Fruit fly (Drosophila melanogaster) whole organism, embryonic: ENCODE measurements around the gene CG46458.
A peak's percentile ranks its signal among the peaks of the same experiment; 100 is the strongest.

ENCODE experiments used
- Bgb ChIP-seq: fragments of 200-800 bp; sonication (Bioruptor generic); IDR thresholded peaks from 2 replicates; pipeline ENCODE4 v1.3.6; 2022; ENCODE audit warnings: missing biosample characterization, missing genetic modification characterization; ENCODE audit not compliant: partially characterized antibody
- CG11085 ChIP-seq: fragments of 200-800 bp; sonication (Bioruptor generic); IDR thresholded peaks from 2 replicates; pipeline ENCODE4 v1.3.6; 2022; ENCODE audit warnings: missing biosample characterization, missing genetic modification characterization
- CG11093 ChIP-seq: fragments of 200-800 bp; sonication (Bioruptor generic); IDR thresholded peaks from 3 replicates; pipeline ENCODE4 v1.3.6; 2022; ENCODE audit warnings: missing biosample characterization, missing genetic modification characterization
- CG12391 ChIP-seq: fragments of 200-800 bp; sonication (Bioruptor generic); optimal IDR thresholded peaks from 3 replicates; lab custom pipeline; 2018; ENCODE audit warnings: missing biosample characterization, mild to moderate bottlenecking, missing genetic modification characterization, moderate library complexity
- CG12744 ChIP-seq: fragments of 200-800 bp; sonication (Bioruptor generic); optimal IDR thresholded peaks from 2 replicates; lab custom pipeline; 2016; ENCODE audit warnings: missing biosample characterization, missing genetic modification characterization
- CG14050 ChIP-seq: fragments of 200-800 bp; sonication (Bioruptor generic); IDR thresholded peaks from 3 replicates; pipeline ENCODE4 v1.3.6; 2022; ENCODE audit warnings: missing biosample characterization, missing genetic modification characterization
- CG17912 ChIP-seq: fragments of 200-800 bp; sonication (Bioruptor generic); optimal IDR thresholded peaks from 2 replicates; lab custom pipeline; 2018; ENCODE audit warnings: missing biosample characterization, mild to moderate bottlenecking, missing genetic modification characterization
- CG2129 ChIP-seq: fragments of 200-800 bp; sonication (Bioruptor generic); IDR thresholded peaks from 2 replicates; pipeline ENCODE4 v1.3.6; 2022; ENCODE audit warnings: missing biosample characterization, missing genetic modification characterization; ENCODE audit not compliant: partially characterized antibody
- CG32772 ChIP-seq: fragments of 200-800 bp; sonication (Bioruptor generic); IDR thresholded peaks from 2 replicates; pipeline ENCODE4 v1.3.6; 2022; ENCODE audit warnings: missing biosample characterization, missing genetic modification characterization
- CG3726 ChIP-seq: fragments of 200-800 bp; sonication (Bioruptor generic); IDR thresholded peaks from 3 replicates; pipeline ENCODE4, ENCODE4 v1.3.6; 2022; ENCODE audit warnings: missing biosample characterization, missing genetic modification characterization
- CG3838 ChIP-seq: fragments of 200-800 bp; sonication (Bioruptor generic); optimal IDR thresholded peaks from 3 replicates; lab custom pipeline; 2016; ENCODE audit warnings: missing biosample characterization, missing genetic modification characterization
- CG5180 ChIP-seq: fragments of 200-800 bp; sonication (Bioruptor generic); optimal IDR thresholded peaks from 3 replicates; lab custom pipeline; 2017; ENCODE audit warnings: missing biosample characterization, missing genetic modification characterization, mild to moderate bottlenecking, moderate library complexity, missing genetic modification reagents
- CG6272 ChIP-seq: fragments of 200-800 bp; sonication (Bioruptor generic); IDR thresholded peaks from 2 replicates; pipeline ENCODE4 v1.3.6; 2022; ENCODE audit warnings: missing biosample characterization, missing genetic modification characterization
- CG7271 ChIP-seq: fragments of 200-800 bp; sonication (Bioruptor generic); optimal IDR thresholded peaks from 2 replicates; lab custom pipeline; 2018; ENCODE audit warnings: missing biosample characterization, mild to moderate bottlenecking, missing genetic modification characterization, moderate library complexity
- CG7928 ChIP-seq: fragments of 200-800 bp; sonication (Bioruptor generic); optimal IDR thresholded peaks from 2 replicates; lab custom pipeline; 2017; ENCODE audit warnings: missing biosample characterization, mild to moderate bottlenecking, missing genetic modification characterization
- CG8359 ChIP-seq: fragments of 200-800 bp; sonication (Bioruptor generic); optimal IDR thresholded peaks from 2 replicates; lab custom pipeline; 2017; ENCODE audit warnings: missing biosample characterization, mild to moderate bottlenecking, missing genetic modification characterization, borderline replicate concordance
- Camta ChIP-seq: fragments of 200-800 bp; sonication (Bioruptor generic); optimal IDR thresholded peaks from 2 replicates; lab custom pipeline; 2016; ENCODE audit warnings: missing biosample characterization, missing genetic modification characterization
- CoRest ChIP-seq: fragments of 200-800 bp; sonication (Bioruptor generic); optimal IDR thresholded peaks from 3 replicates; lab custom pipeline; 2018; ENCODE audit warnings: missing biosample characterization, mild to moderate bottlenecking, missing genetic modification characterization, moderate library complexity
- CrebB ChIP-seq: fragments of 200-800 bp; sonication (Bioruptor generic); optimal IDR thresholded peaks from 3 replicates; lab custom pipeline; 2018; ENCODE audit warnings: missing biosample characterization, mild to moderate bottlenecking, missing genetic modification characterization
- Dbx ChIP-seq: fragments of 200-800 bp; sonication (Bioruptor generic); IDR thresholded peaks from 3 replicates; pipeline ENCODE4 v1.3.6; 2022; ENCODE audit warnings: missing biosample characterization, missing genetic modification characterization
- Dll ChIP-seq: fragments of 200-800 bp; sonication (Bioruptor generic); IDR thresholded peaks from 4 replicates; pipeline ENCODE4 v1.3.6; 2022; ENCODE audit warnings: missing biosample characterization, missing genetic modification characterization; ENCODE audit not compliant: partially characterized antibody
- Fer3 ChIP-seq: fragments of 200-800 bp; sonication (Bioruptor generic); optimal IDR thresholded peaks from 2 replicates; lab custom pipeline; 2018; ENCODE audit warnings: missing biosample characterization, mild to moderate bottlenecking, missing genetic modification characterization, moderate library complexity
- HHEX ChIP-seq: fragments of 200-800 bp; sonication (Bioruptor generic); optimal IDR thresholded peaks from 3 replicates; lab custom pipeline; 2017; ENCODE audit warnings: missing biosample characterization, mild to moderate bottlenecking, missing genetic modification characterization, missing genetic modification reagents
- Ptx1 ChIP-seq: fragments of 200-800 bp; sonication (Bioruptor generic); IDR thresholded peaks from 2 replicates; pipeline ENCODE4 v1.3.6; 2022; ENCODE audit warnings: missing biosample characterization, missing genetic modification characterization
- Taf1 ChIP-seq: fragments of 200-800 bp; sonication (Bioruptor generic); IDR thresholded peaks from 2 replicates; pipeline ENCODE4 v1.3.6; 2022; ENCODE audit warnings: missing biosample characterization, missing genetic modification characterization
- Trl ChIP-seq, 3 experiments: fragments of >200 bp in 2 of 3; fragments of 200-800 bp in 1 of 3; sonication (Bioruptor generic) in 1 of 3; optimal IDR thresholded peaks; 2 replicates in 1 of 3; 3 replicates in 2 of 3; lab custom pipeline; 2016 to 2017; ENCODE audit warnings: missing biosample characterization in 1 of 3, missing genetic modification characterization in 1 of 3
- abd-A ChIP-seq: fragments of 200-800 bp; sonication (Bioruptor generic); optimal IDR thresholded peaks from 3 replicates; lab custom pipeline; 2019; ENCODE audit warnings: missing biosample characterization, mild to moderate bottlenecking, missing genetic modification characterization, moderate library complexity
- bigmax ChIP-seq: fragments of 200-800 bp; sonication (Bioruptor generic); optimal IDR thresholded peaks from 2 replicates; lab custom pipeline; 2018; ENCODE audit warnings: missing biosample characterization, mild to moderate bottlenecking, missing genetic modification characterization
- chinmo ChIP-seq: fragments of 200-800 bp; sonication (Bioruptor generic); IDR thresholded peaks from 4 replicates; pipeline ENCODE4 v1.3.6; 2022; ENCODE audit warnings: missing biosample characterization, missing genetic modification characterization; ENCODE audit not compliant: partially characterized antibody
- chn ChIP-seq: fragments of 200-800 bp; sonication (Bioruptor generic); optimal IDR thresholded peaks from 2 replicates; lab custom pipeline; 2016; ENCODE audit warnings: missing biosample characterization, missing genetic modification characterization
- da ChIP-seq: fragments of 200-800 bp; sonication (Bioruptor generic); optimal IDR thresholded peaks from 2 replicates; lab custom pipeline; 2016; ENCODE audit warnings: missing biosample characterization, missing genetic modification characterization
- dimm ChIP-seq: fragments of 200-800 bp; sonication (Bioruptor generic); IDR thresholded peaks from 2 replicates; pipeline ENCODE4 v1.3.6; 2022; ENCODE audit warnings: missing biosample characterization, missing genetic modification characterization
- dpn ChIP-seq, 2 experiments: fragments of 200-800 bp; sonication (Bioruptor generic); optimal IDR thresholded peaks; 3 replicates each; lab custom pipeline; 2016; ENCODE audit warnings: missing biosample characterization in 2 of 2, missing genetic modification characterization in 2 of 2
- eyg ChIP-seq: fragments of 200-800 bp; sonication (Bioruptor generic); optimal IDR thresholded peaks from 3 replicates; lab custom pipeline; 2016; ENCODE audit warnings: missing biosample characterization, missing genetic modification characterization
- hb ChIP-seq: fragments of 200-800 bp; sonication (Bioruptor generic); IDR thresholded peaks from 3 replicates; pipeline ENCODE4 v1.3.6; 2022; ENCODE audit warnings: missing biosample characterization, missing genetic modification characterization; ENCODE audit not compliant: partially characterized antibody
- hth ChIP-seq: fragments of >200 bp; optimal IDR thresholded peaks from 2 replicates; lab custom pipeline; 2017; ENCODE audit warnings: inconsistent platforms
- klu ChIP-seq: fragments of 200-800 bp; sonication (Bioruptor generic); IDR thresholded peaks from 2 replicates; pipeline ENCODE4 v1.3.6; 2022; ENCODE audit warnings: missing biosample characterization, missing genetic modification characterization
- kni ChIP-seq: fragments of 200-800 bp; sonication (Bioruptor generic); optimal IDR thresholded peaks from 3 replicates; lab custom pipeline; 2017; ENCODE audit warnings: mild to moderate bottlenecking, missing biosample characterization, missing genetic modification reagents, missing genetic modification characterization
- luna ChIP-seq: fragments of 200-800 bp; sonication (Bioruptor generic); optimal IDR thresholded peaks from 2 replicates; lab custom pipeline; 2016; ENCODE audit warnings: missing biosample characterization, missing genetic modification characterization
- nom ChIP-seq: fragments of 200-800 bp; sonication (Bioruptor generic); optimal IDR thresholded peaks from 2 replicates; lab custom pipeline; 2017; ENCODE audit warnings: missing biosample characterization, missing genetic modification characterization, mild to moderate bottlenecking, moderate library complexity, missing genetic modification reagents
- pfk ChIP-seq: fragments of 200-800 bp; sonication (Bioruptor generic); optimal IDR thresholded peaks from 2 replicates; lab custom pipeline; 2018; ENCODE audit warnings: missing biosample characterization, mild to moderate bottlenecking, missing genetic modification characterization, moderate library complexity
- ro ChIP-seq: fragments of 200-800 bp; sonication (Bioruptor generic); IDR thresholded peaks from 2 replicates; pipeline ENCODE4 v1.3.6; 2022; ENCODE audit warnings: missing biosample characterization, missing genetic modification characterization
- row ChIP-seq: fragments of 200-800 bp; sonication (Bioruptor generic); IDR thresholded peaks from 3 replicates; pipeline ENCODE4 v1.3.6; 2022; ENCODE audit warnings: missing biosample characterization, missing genetic modification characterization
- shn ChIP-seq: fragments of 200-800 bp; sonication (Bioruptor generic); optimal IDR thresholded peaks from 3 replicates; lab custom pipeline; 2016; ENCODE audit warnings: missing biosample characterization, missing genetic modification characterization
- slou ChIP-seq: fragments of 200-800 bp; sonication (Bioruptor generic); optimal IDR thresholded peaks from 3 replicates; lab custom pipeline; 2016; ENCODE audit warnings: missing biosample characterization, missing genetic modification characterization
- sr ChIP-seq: fragments of 200-800 bp; sonication (Bioruptor generic); IDR thresholded peaks from 3 replicates; pipeline ENCODE4 v1.3.6; 2022; ENCODE audit warnings: missing biosample characterization, missing genetic modification characterization
- tna ChIP-seq: fragments of 200-800 bp; sonication (Bioruptor generic); IDR thresholded peaks from 2 replicates; pipeline ENCODE4 v1.3.6; 2022; ENCODE audit warnings: missing biosample characterization, missing genetic modification characterization; ENCODE audit not compliant: partially characterized antibody
- twi ChIP-seq: fragments of 200-800 bp; optimal IDR thresholded peaks from 2 replicates; lab custom pipeline; 2019; ENCODE audit warnings: missing biosample characterization, mild to moderate bottlenecking, missing genetic modification characterization, moderate library complexity
- vnd ChIP-seq: fragments of 200-800 bp; sonication (Bioruptor generic); IDR thresholded peaks from 3 replicates; pipeline ENCODE4 v1.3.6; 2022; ENCODE audit warnings: missing biosample characterization, missing genetic modification characterization; ENCODE audit not compliant: partially characterized antibody
- yki ChIP-seq: fragments of >200 bp; optimal IDR thresholded peaks from 3 replicates; lab custom pipeline; 2018

CG46458 gene

DNA sequence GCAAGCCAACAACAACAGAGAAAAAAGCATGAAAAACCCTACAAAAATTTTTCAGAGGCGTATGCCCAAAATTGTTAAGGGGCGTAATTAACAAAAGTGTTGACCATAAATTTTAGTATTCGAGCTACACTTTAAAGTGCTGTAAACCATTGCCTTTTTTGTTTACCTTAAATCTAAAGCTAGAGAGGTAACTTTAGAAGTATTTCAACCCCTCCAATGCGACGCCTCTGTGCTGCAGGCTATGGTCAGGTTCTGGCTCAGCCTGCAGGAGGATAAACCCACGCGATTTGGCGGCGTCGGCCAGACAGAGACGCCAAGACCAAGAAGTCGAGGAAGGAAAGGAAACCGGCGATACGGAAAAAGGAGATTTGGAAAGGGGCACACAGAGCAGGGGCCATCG is 43.8 kb downstream of the CG46458 start (continued):
- no peak for TF ChIP-seq bigmax (GFP tag; lab: Kevin White, UChicago)
- peak; percentile 71; the same call in 1 of the 3 replicates for TF ChIP-seq CG3726
- TF ChIP-seq hth (lab: Kevin White, UChicago): no peak
- peak; percentile 70 for TF ChIP-seq CG8359 (GFP tag; lab: Kevin White, UChicago)
- no peak for TF ChIP-seq CG2129
- TF ChIP-seq chinmo (GFP tag; lab: Robert Waterston, UW): no peak
- peak; percentile 59; the same call in 1 of the 2 replicates for TF ChIP-seq klu (GFP tag; lab: Robert Waterston, UW)
- TF ChIP-seq chn (GFP tag; lab: Kevin White, UChicago): peak; percentile 68
- no peak for TF ChIP-seq Dll (GFP tag; lab: Robert Waterston, UW)
- no peak for TF ChIP-seq pfk
- TF ChIP-seq Fer3 (tag; lab: Kevin White, UChicago): peak; percentile 55
- peak; percentile 76 for TF ChIP-seq CG6272 (GFP tag; lab: Robert Waterston, UW)
- TF ChIP-seq Taf1: no peak
- TF ChIP-seq luna: peak; percentile 11
- TF ChIP-seq CG11085 (GFP tag; lab: Robert Waterston, UW): peak; percentile 51; the same call in 1 of the 2 replicates
- TF ChIP-seq CG17912 (GFP tag; lab: Kevin White, UChicago): no peak
- peak; percentile 57 for TF ChIP-seq CG12744 (GFP tag; lab: Kevin White, UChicago)
- peak; percentile 68 for TF ChIP-seq CG12391 (tag; lab: Kevin White, UChicago)
- TF ChIP-seq Ptx1 (GFP tag; lab: Robert Waterston, UW): peak; percentile 75
- peak; percentile 4 for TF ChIP-seq CG7928 (GFP tag; lab: Kevin White, UChicago)
- TF ChIP-seq CG32772 (GFP tag; lab: Robert Waterston, UW): peak; percentile 67
- peak; percentile 49 for TF ChIP-seq CG5180 (GFP tag; lab: Kevin White, UChicago)
- TF ChIP-seq sr (GFP tag; lab: Robert Waterston, UW): no peak
- peak; percentile 29; the same call in 1 of the 2 replicates for TF ChIP-seq ro (GFP tag; lab: Robert Waterston, UW)
- TF ChIP-seq shn (GFP tag; lab: Kevin White, UChicago): peak; percentile 45
- no peak for TF ChIP-seq da (GFP tag; lab: Kevin White, UChicago)
- peak; percentile 17 for TF ChIP-seq kni
- no peak for TF ChIP-seq tna (GFP tag; lab: Robert Waterston, UW)
- peak; percentile 65; the same call in 2 of the 3 replicates for TF ChIP-seq Dbx (GFP tag; lab: Robert Waterston, UW)
- TF ChIP-seq hb (GFP tag; lab: Robert Waterston, UW): no peak
- no peak for TF ChIP-seq yki (lab: Kevin White, UChicago)
- TF ChIP-seq dpn (GFP tag; optimal IDR thresholded peaks at IDR 0.05; lab: Kevin White, UChicago): peak; percentile 68 to 71
- no peak for TF ChIP-seq CG3838 (GFP tag; lab: Kevin White, UChicago)
- no peak for TF ChIP-seq Bgb (GFP tag; lab: Robert Waterston, UW)
- peak; percentile 72; the same call in 1 of the 3 replicates for TF ChIP-seq CG11093 (GFP tag; lab: Robert Waterston, UW)
- TF ChIP-seq nom (GFP tag; lab: Kevin White, UChicago): peak; percentile 86
- TF ChIP-seq dimm: no peak
- TF ChIP-seq CG7271 (tag; lab: Kevin White, UChicago): peak; percentile 95
- TF ChIP-seq twi (tag; lab: Kevin White, UChicago): peak; percentile 60
- peak; percentile 73 for TF ChIP-seq HHEX (GFP tag; lab: Kevin White, UChicago)
- peak; percentile 79 for TF ChIP-seq row (GFP tag; lab: Robert Waterston, UW)
- TF ChIP-seq vnd (GFP tag; lab: Robert Waterston, UW): no peak
- TF ChIP-seq CoRest (tag; lab: Kevin White, UChicago): peak; percentile 65
- peak; percentile 26 for TF ChIP-seq eyg (GFP tag; lab: Kevin White, UChicago)
- no peak for TF ChIP-seq CrebB (tag; lab: Kevin White, UChicago)
- TF ChIP-seq Trl (optimal IDR thresholded peaks at IDR 0.05; lab: Kevin White, UChicago): no peak
- peak; percentile 84 for TF ChIP-seq Trl (GFP tag; optimal IDR thresholded peaks at IDR 0.05; lab: Kevin White, UChicago)
- TF ChIP-seq abd-A: peak; percentile 48
- peak; percentile 58 for TF ChIP-seq Camta (GFP tag; lab: Kevin White, UChicago)
- TF ChIP-seq slou: peak; percentile 8
- TF ChIP-seq CG14050: no peak
